Fruit fly (Drosophila melanogaster) S2 (cell line): ENCODE results near the gene Acp98AB.

Source experiments
- CG8478 ChIP-seq: fragments of >200 bp; optimal IDR thresholded peaks from 2 replicates; lab custom pipeline; 2018
- CTCF ChIP-seq, 2 experiments: fragments of >200 bp; optimal IDR thresholded peaks; 2 replicates each; lab custom pipeline; 2018

DNA sequence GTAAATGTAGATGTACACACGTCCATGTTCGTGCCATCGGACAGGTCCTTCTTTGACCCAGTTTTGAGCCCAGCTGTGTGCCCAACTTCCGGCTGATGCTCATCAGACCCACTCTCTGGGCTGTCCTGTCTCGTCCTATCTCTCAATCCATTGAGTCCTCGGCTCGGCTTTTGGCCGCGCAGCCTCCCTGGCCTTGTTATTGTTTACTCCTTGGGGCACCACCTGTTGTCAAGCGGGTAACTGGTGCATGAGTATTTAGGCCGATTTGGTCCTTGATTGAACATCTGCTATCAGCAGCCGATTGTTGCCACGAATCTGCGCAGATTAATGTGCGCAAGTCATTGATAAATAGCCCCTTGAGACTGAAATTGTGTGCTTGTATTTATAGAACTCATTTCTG, 33.3 kb upstream of the Acp98AB start:
- TF ChIP-seq CG8478 (lab: Kevin White, UChicago) (no peak), CTCF (optimal IDR thresholded peaks at IDR 0.05; lab: Kevin White, UChicago) (no peak)
